Fruit fly (Drosophila melanogaster): ENCODE data around the gene mRpL12.

DNA sequence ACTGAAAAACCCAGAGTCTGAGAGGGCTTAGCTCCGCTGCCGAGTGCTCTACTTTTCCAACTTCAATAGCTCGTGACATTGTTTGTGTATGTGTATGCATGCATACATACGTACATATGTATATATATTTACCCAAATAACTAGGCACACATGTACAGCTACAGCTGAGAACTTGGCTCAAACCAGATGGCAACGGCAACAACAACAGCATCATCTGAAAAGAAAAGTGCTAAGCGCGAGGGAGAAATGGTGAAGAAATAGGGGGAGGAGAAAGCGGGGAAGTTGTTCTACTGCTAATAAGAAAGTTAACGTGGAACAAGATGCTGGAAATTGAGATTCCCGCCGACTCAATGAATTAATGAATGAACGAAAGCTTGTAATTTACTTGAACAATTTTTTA, 31.6 kb upstream of the mRpL12 start:
- TF ChIP-seq Dll (optimal IDR thresholded peaks at IDR 0.05), result no peak
- TF ChIP-seq pan (optimal IDR thresholded peaks at IDR 0.05), result no peak
- TF ChIP-seq usp (GFP tag; optimal IDR thresholded peaks at IDR 0.05), result no peak
- no peak for TF ChIP-seq CG8478 (optimal IDR thresholded peaks at IDR 0.05)
- TF ChIP-seq psq (optimal IDR thresholded peaks at IDR 0.05), result no peak
